Fruit fly (Drosophila melanogaster): ENCODE results near the gene CG4362.

The CG4362 gene

dm6 chr3R:20261225-20261968, 45.9 kb downstream of the CG4362 start (continued):
- TF ChIP-seq E2f2 (GFP tag; IDR thresholded peaks at IDR 0.05): peak; percentile 70
- peak; percentile 53 for TF ChIP-seq ash1 (GFP tag; optimal IDR thresholded peaks at IDR 0.05)
- TF ChIP-seq zf30C (GFP tag; optimal IDR thresholded peaks at IDR 0.05): no peak
- peak; percentile 72 for TF ChIP-seq gsb-n (tag; optimal IDR thresholded peaks at IDR 0.05)
- no peak for TF ChIP-seq CG1024 (GFP tag; IDR thresholded peaks at IDR 0.05)
- TF ChIP-seq CG11696 (GFP tag; IDR thresholded peaks at IDR 0.05): peak; percentile 67; the same call in 1 of the 2 replicates
- TF ChIP-seq pnt (GFP tag; optimal IDR thresholded peaks at IDR 0.05): peak; percentile 46
- TF ChIP-seq cas (GFP tag; IDR thresholded peaks at IDR 0.05): peak; percentile 30; the same call in 1 of the 2 replicates
- peak; percentile 70 for TF ChIP-seq CG12299 (tag; optimal IDR thresholded peaks at IDR 0.05)
- TF ChIP-seq otp (GFP tag; IDR thresholded peaks at IDR 0.05): 0 out of 3 replicates have a peak, but pooled peaks have one; percentile 46
- peak; percentile 92 for TF ChIP-seq grau (tag; optimal IDR thresholded peaks at IDR 0.05)
- peak; percentile 86 for TF ChIP-seq pho (GFP tag; optimal IDR thresholded peaks at IDR 0.05)
- TF ChIP-seq CG2875 (GFP tag; optimal IDR thresholded peaks at IDR 0.05): peak; percentile 62
- TF ChIP-seq z (GFP tag; IDR thresholded peaks at IDR 0.05): no peak
- TF ChIP-seq CG30020 (tag; optimal IDR thresholded peaks at IDR 0.05): peak; percentile 37
- TF ChIP-seq CG10565 (GFP tag; optimal IDR thresholded peaks at IDR 0.05): no peak
- peak; percentile 44 for TF ChIP-seq ewg (GFP tag; optimal IDR thresholded peaks at IDR 0.05)
- TF ChIP-seq en (GFP tag; optimal IDR thresholded peaks at IDR 0.05): no peak
- TF ChIP-seq lbe (GFP tag; optimal IDR thresholded peaks at IDR 0.05): peak; percentile 83
- TF ChIP-seq eyg (GFP tag; optimal IDR thresholded peaks at IDR 0.05): peak; percentile 46
- TF ChIP-seq BtbVII (GFP tag; optimal IDR thresholded peaks at IDR 0.05): peak; percentile 87
- peak; percentile 49 for TF ChIP-seq dmrt11E (tag; optimal IDR thresholded peaks at IDR 0.05)
- TF ChIP-seq CG10274 (GFP tag; optimal IDR thresholded peaks at IDR 0.05): peak; percentile 78
- peak; percentile 96 for TF ChIP-seq CG2678 (tag; optimal IDR thresholded peaks at IDR 0.05)
- 0 out of 3 replicates have a peak, but pooled peaks have one; percentile 12 for TF ChIP-seq Optix (GFP tag; IDR thresholded peaks at IDR 0.05)
- TF ChIP-seq CG17361 (GFP tag; IDR thresholded peaks at IDR 0.05): peak; percentile 79
- TF ChIP-seq Bteb2 (GFP tag; optimal IDR thresholded peaks at IDR 0.05): peak; percentile 74
- TF ChIP-seq Med (GFP tag): peak; percentile 96
- peak; percentile 77; the same call in 2 of the 3 replicates for TF ChIP-seq CG2199 (GFP tag; IDR thresholded peaks at IDR 0.05)
- peak; percentile 88 for TF ChIP-seq CG12219 (GFP tag; optimal IDR thresholded peaks at IDR 0.05)
- peak; percentile 76 for TF ChIP-seq Chrac-16 (GFP tag; optimal IDR thresholded peaks at IDR 0.05)
- peak; percentile 5 for TF ChIP-seq CG12236 (GFP tag; optimal IDR thresholded peaks at IDR 0.05)
- TF ChIP-seq esg (GFP tag; conservative IDR thresholded peaks at IDR 0.05): peak; percentile 83
- peak; percentile 76 for TF ChIP-seq zfh1 (GFP tag; IDR thresholded peaks at IDR 0.05)
- peak; percentile 78 for TF ChIP-seq CG16779 (GFP tag; IDR thresholded peaks at IDR 0.05)
- TF ChIP-seq crc (GFP tag; optimal IDR thresholded peaks at IDR 0.05): peak; percentile 55
- TF ChIP-seq CG10462 (GFP tag; optimal IDR thresholded peaks at IDR 0.05): peak; percentile 5
- peak; percentile 71 to 86 for TF ChIP-seq bsh (GFP tag; optimal IDR thresholded peaks at IDR 0.05)
- TF ChIP-seq fu2 (GFP tag; optimal IDR thresholded peaks at IDR 0.05): peak; percentile 62
- TF ChIP-seq lilli (GFP tag; optimal IDR thresholded peaks at IDR 0.05): peak; percentile 86
- no peak for TF ChIP-seq CG33213 (GFP tag; optimal IDR thresholded peaks at IDR 0.05)
- TF ChIP-seq unc-4 (GFP tag; IDR thresholded peaks at IDR 0.05; ENCODE audit: partially characterized antibody): no peak
- peak; percentile 83 for TF ChIP-seq CG17568 (GFP tag; optimal IDR thresholded peaks at IDR 0.05)
- TF ChIP-seq emc (GFP tag; optimal IDR thresholded peaks at IDR 0.05): peak; percentile 54
- TF ChIP-seq CG13296 (GFP tag; optimal IDR thresholded peaks at IDR 0.05): peak; percentile 90
- TF ChIP-seq Antp (GFP tag; optimal IDR thresholded peaks at IDR 0.05): peak; percentile 49
- no peak for TF ChIP-seq pfk (GFP tag; optimal IDR thresholded peaks at IDR 0.05)
- TF ChIP-seq CG14667 (GFP tag; IDR thresholded peaks at IDR 0.05): no peak; the same call in 1 of the 2 replicates
- TF ChIP-seq YL-1 (GFP tag; optimal IDR thresholded peaks at IDR 0.05): peak; percentile 4
- peak; percentile 87 for TF ChIP-seq lmd (GFP tag; IDR thresholded peaks at IDR 0.05)
